Worm (Caenorhabditis elegans) whole organism, L4 larva: ENCODE results near the gene F28C1.3.

Experiments used
- ZK546.5 ChIP-seq, 2 experiments: sonication (generic microtip); optimal IDR thresholded peaks; 2 replicates each; lab custom pipeline; 2017; ENCODE audit warnings: missing biosample characterization in 2 of 2, missing genetic modification characterization in 2 of 2
- aha-1 ChIP-seq: fragments of 150-350 bp; peaks from one replicate; lab custom pipeline; 2014; ENCODE audit warnings: missing biosample characterization, missing genetic modification characterization
- ceh-62 ChIP-seq: sonication (generic microtip); optimal IDR thresholded peaks from 2 replicates; lab custom pipeline; 2017; ENCODE audit warnings: missing biosample characterization, missing genetic modification characterization
- ceh-82 ChIP-seq: sonication (generic microtip); optimal IDR thresholded peaks from 2 replicates; lab custom pipeline; 2017; ENCODE audit warnings: missing biosample characterization, missing genetic modification characterization
- dpl-1 ChIP-seq: fragments of 150-350 bp; optimal IDR thresholded peaks from 2 replicates; lab custom pipeline; 2014; ENCODE audit warnings: missing biosample characterization, missing genetic modification reagents, missing genetic modification characterization
- lin-13 ChIP-seq: fragments of 150-350 bp; optimal IDR thresholded peaks from 2 replicates; lab custom pipeline; 2014; ENCODE audit warnings: missing biosample characterization, missing genetic modification reagents, missing genetic modification characterization
- lin-38 ChIP-seq: fragments of 200-800 bp; sonication (Bioruptor generic); IDR thresholded peaks from 2 replicates; pipeline ENCODE4 v1.3.6; 2022; ENCODE audit warnings: missing genetic modification reagents, missing genetic modification characterization, missing compliant biosample characterization
- nhr-11 ChIP-seq: fragments of 150-350 bp; optimal IDR thresholded peaks from 2 replicates; lab custom pipeline; 2014; ENCODE audit warnings: missing biosample characterization, missing genetic modification characterization
- rbr-2 ChIP-seq: sonication (generic microtip); optimal IDR thresholded peaks from 2 replicates; lab custom pipeline; 2016; ENCODE audit warnings: missing genotype, missing genetic modification characterization, missing compliant biosample characterization

ce11 chrV:12466653-12467052 is 1.8 kb upstream of the F28C1.3 start:
- TF ChIP-seq nhr-11 (tag; lab: Kevin White, UChicago) (no peak), lin-13 (GFP tag; lab: Kevin White, UChicago) (no peak), ceh-82 (no peak), rbr-2 (tag; lab: Kevin White, UChicago) (no peak), dpl-1 (GFP tag; lab: Kevin White, UChicago) (no peak), ZK546.5 (tag; optimal IDR thresholded peaks at IDR 0.05; lab: Kevin White, UChicago) (no peak), aha-1 (no peak), lin-38 (GFP tag; lab: Robert Waterston, UW) (no peak), ceh-62 (tag; lab: Kevin White, UChicago) (no peak)
